Worm (Caenorhabditis elegans): Measurements from ENCODE around the gene evl-18.

ce11 chrIII:3703397-3703796, 31.4 kb downstream of the evl-18 start, which contains the start of gene C14B1.3:
- TF ChIP-seq nhr-76 (tag; optimal IDR thresholded peaks at IDR 0.05) (no peak), nhr-28 (tag; optimal IDR thresholded peaks at IDR 0.05) (no peak), nhr-12 (tag; optimal IDR thresholded peaks at IDR 0.05) (no peak), pha-4 (tag; optimal IDR thresholded peaks at IDR 0.05) (no peak), ztf-11 (tag; optimal IDR thresholded peaks at IDR 0.05) (no peak), unc-62 (GFP tag; optimal IDR thresholded peaks at IDR 0.05) (no peak), mep-1 (tag; optimal IDR thresholded peaks at IDR 0.05) (no peak), ceh-83 (GFP tag; optimal IDR thresholded peaks at IDR 0.05) (no peak), elt-1 (tag; optimal IDR thresholded peaks at IDR 0.05; ENCODE audit: borderline replicate concordance, insufficient read depth) (no peak), flh-1 (GFP tag; optimal IDR thresholded peaks at IDR 0.05) (no peak), blmp-1 (tag; optimal IDR thresholded peaks at IDR 0.05) (no peak), ham-2 (GFP tag; optimal IDR thresholded peaks at IDR 0.05) (no peak)
